Worm (Caenorhabditis elegans) whole organism, L1 larva: Measurements from ENCODE around the gene clec-68.

ENCODE experiments used
- ama-1 ChIP-seq: fragments of 150-350 bp; optimal IDR thresholded peaks from 2 replicates; lab custom pipeline; 2014
- blmp-1 ChIP-seq: fragments of 150-350 bp; optimal IDR thresholded peaks from 2 replicates; lab custom pipeline; 2014; ENCODE audit warnings: missing biosample characterization, missing genetic modification characterization
- ces-1 ChIP-seq: fragments of 150-350 bp; optimal IDR thresholded peaks from 2 replicates; lab custom pipeline; 2014; ENCODE audit warnings: missing biosample characterization, missing genetic modification reagents, missing genetic modification characterization
- efl-1 ChIP-seq, 4 experiments: fragments of 150-350 bp; optimal IDR thresholded peaks in 3 of 4; peaks in 1 of 4; 1 replicate in 1 of 4; 2 replicates in 3 of 4; lab custom pipeline; 2014; ENCODE audit warnings: missing biosample characterization in 2 of 4, missing genetic modification characterization in 2 of 4, missing genetic modification reagents in 2 of 4
- egl-13 ChIP-seq: sonication (generic microtip); optimal IDR thresholded peaks from 2 replicates; lab custom pipeline; 2016; ENCODE audit warnings: missing genotype, missing genetic modification reagents, missing genetic modification characterization, missing compliant biosample characterization
- egl-27 ChIP-seq, 2 experiments: fragments of 150-350 bp in 1 of 2; sonication (generic microtip); optimal IDR thresholded peaks; 3 replicates each; lab custom pipeline; 2017 to 2018; ENCODE audit warnings: missing biosample characterization in 2 of 2, missing genetic modification characterization in 2 of 2, missing genetic modification reagents in 2 of 2
- elt-2 ChIP-seq: sonication (generic microtip); optimal IDR thresholded peaks from 2 replicates; lab custom pipeline; 2016; ENCODE audit warnings: missing genetic modification characterization, mild to moderate bottlenecking, inconsistent platforms, missing compliant biosample characterization, missing genetic modification reagents
- ets-5 ChIP-seq: fragments of 200-800 bp; sonication (Bioruptor generic); IDR thresholded peaks from 2 replicates; pipeline ENCODE4 v1.3.6; 2022; ENCODE audit warnings: missing genetic modification characterization, missing compliant biosample characterization
- hpl-2 ChIP-seq: fragments of 150-350 bp; optimal IDR thresholded peaks from 2 replicates; lab custom pipeline; 2014; ENCODE audit warnings: missing biosample characterization, missing genetic modification reagents, missing genetic modification characterization
- isw-1 ChIP-seq: fragments of 200-800 bp; sonication (Bioruptor generic); IDR thresholded peaks from 2 replicates; pipeline ENCODE4 v1.3.6; 2022; ENCODE audit warnings: missing genetic modification characterization, missing compliant biosample characterization
- jun-1 ChIP-seq: fragments of 150-350 bp; optimal IDR thresholded peaks from 2 replicates; lab custom pipeline; 2014; ENCODE audit warnings: missing biosample characterization, missing genetic modification reagents, missing genetic modification characterization
- lin-35 ChIP-seq, 2 experiments: fragments of 150-350 bp; optimal IDR thresholded peaks; 2 replicates each; lab custom pipeline; 2014; ENCODE audit warnings: missing biosample characterization in 2 of 2, missing genetic modification characterization in 2 of 2, missing genetic modification reagents in 2 of 2
- lsy-2 ChIP-seq, 2 experiments: fragments of 150-350 bp; optimal IDR thresholded peaks; 2 replicates each; lab custom pipeline; 2014; ENCODE audit warnings: missing biosample characterization in 2 of 2, missing genetic modification characterization in 2 of 2
- nhr-12 ChIP-seq: sonication (generic microtip); optimal IDR thresholded peaks from 2 replicates; lab custom pipeline; 2017; ENCODE audit warnings: missing biosample characterization, missing genetic modification characterization
- nhr-19 ChIP-seq: fragments of 200-800 bp; sonication (Bioruptor generic); conservative IDR thresholded peaks from 2 replicates; pipeline ENCODE4 v1.3.6; 2022; ENCODE audit warnings: missing genetic modification characterization, missing compliant biosample characterization
- nhr-20 ChIP-seq: sonication (generic microtip); optimal IDR thresholded peaks from 2 replicates; lab custom pipeline; 2016; ENCODE audit warnings: mild to moderate bottlenecking, missing genetic modification characterization, missing compliant biosample characterization
- nhr-237 ChIP-seq: fragments of 150-350 bp; optimal IDR thresholded peaks from 2 replicates; lab custom pipeline; 2014; ENCODE audit warnings: missing biosample characterization, missing genetic modification characterization
- nhr-28 ChIP-seq: fragments of 150-350 bp; optimal IDR thresholded peaks from 2 replicates; lab custom pipeline; 2014; ENCODE audit warnings: missing biosample characterization, missing genetic modification characterization
- nhr-71 ChIP-seq: sonication (generic microtip); optimal IDR thresholded peaks from 2 replicates; lab custom pipeline; 2016; ENCODE audit warnings: mild to moderate bottlenecking, missing genetic modification characterization, moderate library complexity, missing compliant biosample characterization
- nhr-77 ChIP-seq: fragments of 150-350 bp; optimal IDR thresholded peaks from 2 replicates; lab custom pipeline; 2014; ENCODE audit warnings: missing biosample characterization, missing genetic modification characterization
- nhr-90 ChIP-seq: sonication (generic microtip); optimal IDR thresholded peaks from 2 replicates; lab custom pipeline; 2016; ENCODE audit warnings: mild to moderate bottlenecking, missing genetic modification characterization, missing compliant biosample characterization; ENCODE audit not compliant: poor library complexity
- pax-3 ChIP-seq: fragments of 200-800 bp; sonication (Bioruptor generic); optimal IDR thresholded peaks from 2 replicates; lab custom pipeline; 2018; ENCODE audit warnings: mild to moderate bottlenecking, missing genetic modification characterization, moderate library complexity, missing compliant biosample characterization
- pqm-1 ChIP-seq: sonication (generic microtip); optimal IDR thresholded peaks from 3 replicates; lab custom pipeline; 2017; ENCODE audit warnings: missing biosample characterization, missing genetic modification characterization
- rnt-1 ChIP-seq: sonication (generic microtip); optimal IDR thresholded peaks from 2 replicates; lab custom pipeline; 2016; ENCODE audit warnings: mild to moderate bottlenecking, missing genetic modification characterization, moderate library complexity, missing compliant biosample characterization
- sup-37 ChIP-seq: fragments of 200-800 bp; sonication (Bioruptor generic); optimal IDR thresholded peaks from 2 replicates; lab custom pipeline; 2018; ENCODE audit warnings: mild to moderate bottlenecking, missing genetic modification characterization, missing compliant biosample characterization
- tbx-2 ChIP-seq: sonication (generic microtip); optimal IDR thresholded peaks from 2 replicates; lab custom pipeline; 2016; ENCODE audit warnings: missing genetic modification characterization, missing compliant biosample characterization
- tlp-1 ChIP-seq: fragments of 150-350 bp; optimal IDR thresholded peaks from 2 replicates; lab custom pipeline; 2014; ENCODE audit warnings: missing biosample characterization, missing genetic modification characterization
- unc-130 ChIP-seq: fragments of 150-350 bp; optimal IDR thresholded peaks from 2 replicates; lab custom pipeline; 2017; ENCODE audit warnings: missing biosample characterization, missing genetic modification characterization, inconsistent platforms
- zip-4 ChIP-seq: fragments of 200-800 bp; sonication (Bioruptor generic); optimal IDR thresholded peaks from 2 replicates; lab custom pipeline; 2018; ENCODE audit warnings: mild to moderate bottlenecking, missing genetic modification characterization, moderate library complexity, missing compliant biosample characterization
- ztf-4 ChIP-seq: fragments of 150-350 bp; optimal IDR thresholded peaks from 2 replicates; lab custom pipeline; 2014; ENCODE audit warnings: missing biosample characterization, missing genetic modification characterization

clec-68 gene

DNA sequence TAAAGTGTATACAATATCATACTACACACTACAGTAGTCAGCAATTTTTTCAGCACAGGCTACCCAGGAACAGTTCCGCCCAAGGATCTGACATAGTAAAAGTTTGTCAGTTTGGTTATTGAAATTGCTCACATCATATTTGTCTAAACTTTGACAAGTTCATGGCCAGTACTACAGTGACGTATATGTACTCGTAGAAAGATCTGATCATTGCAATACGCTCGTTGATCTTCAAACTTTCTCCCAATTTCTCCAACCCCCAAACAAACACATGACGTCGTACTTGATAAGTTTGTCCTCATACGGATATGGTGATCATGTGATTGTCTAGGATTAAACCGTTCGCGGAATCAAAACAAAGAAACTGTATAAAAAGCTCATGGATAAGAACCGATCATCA is 31.4 kb upstream of the clec-68 start, which contains the start of gene dct-8:
TSS of gene dct-8 (plus strand) at position 301 of the 400 bp plus-strand sequence.
- TF ChIP-seq blmp-1 (tag; lab: Kevin White, UChicago) (peak; percentile 40), ztf-4 (tag; lab: Kevin White, UChicago) (no peak)
- TF ChIP-seq, all 84 proteins: peak for 1

DNA sequence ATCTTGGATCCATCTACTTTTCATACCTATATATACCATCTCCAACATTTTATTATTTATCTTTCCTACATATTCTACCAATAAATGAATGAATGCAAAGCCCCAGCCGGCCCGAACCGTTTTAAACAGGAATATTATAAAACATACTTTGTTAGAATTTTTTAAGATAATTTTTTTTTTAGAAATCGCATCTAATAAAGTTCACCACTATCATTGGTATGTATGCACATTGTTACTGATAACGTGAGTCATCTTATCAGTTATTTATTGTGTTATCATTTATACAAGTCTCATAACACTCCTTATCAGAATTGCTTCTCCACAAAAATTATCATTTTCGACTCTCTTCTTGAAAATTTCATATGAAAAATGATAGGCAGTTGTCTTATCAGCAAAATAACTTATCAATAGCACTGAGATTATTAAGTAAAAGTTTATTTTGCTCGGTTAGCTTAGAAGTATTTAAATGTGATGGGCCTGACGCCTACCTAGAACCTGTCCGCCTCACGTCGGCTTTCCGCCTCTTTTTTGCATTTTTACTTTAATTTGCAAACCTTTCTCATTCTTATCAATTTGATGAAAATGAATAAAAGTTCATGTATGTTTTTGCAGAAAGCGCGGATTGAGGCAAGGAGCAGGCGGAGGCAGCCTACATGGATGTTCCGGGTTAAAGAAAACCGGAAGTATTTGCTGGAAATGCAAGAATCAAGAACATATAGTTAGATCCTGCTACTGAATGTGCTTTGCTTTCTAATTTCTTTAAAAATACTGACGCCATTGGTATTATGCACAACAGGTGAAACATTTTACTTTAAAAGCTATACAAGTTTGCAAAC is 26.3 kb upstream of the clec-68 start, which contains the start of gene srz-62:
TSS of gene srz-62 (plus strand) at position 786 of the 836 bp plus-strand sequence.
- peak; percentile 100 for TF ChIP-seq elt-2 (tag; lab: Kevin White, UChicago)
- TF ChIP-seq sup-37: no peak
- TF ChIP-seq pax-3 (tag; lab: Kevin White, UChicago): peak; percentile 68
- peak; percentile 32 for TF ChIP-seq nhr-20 (tag; lab: Kevin White, UChicago)
- TF ChIP-seq pqm-1 (tag; lab: Kevin White, UChicago): peak; percentile 100
- TF ChIP-seq nhr-19 (GFP tag; lab: Robert Waterston, UW): no peak
- TF ChIP-seq egl-13: peak; percentile 43
- peak; percentile 92 for TF ChIP-seq tlp-1 (tag; lab: Kevin White, UChicago)
- TF ChIP-seq tbx-2 (tag; lab: Kevin White, UChicago): no peak
- TF ChIP-seq nhr-71 (tag; lab: Kevin White, UChicago): no peak
- no peak for TF ChIP-seq nhr-28 (tag; lab: Kevin White, UChicago)
- TF ChIP-seq efl-1 (optimal IDR thresholded peaks at IDR 0.05; lab: Kevin White, UChicago): no peak
- peak in 1 of 2 experiments; percentile 78 for TF ChIP-seq efl-1 (GFP tag; optimal IDR thresholded peaks at IDR 0.05 in 1 of 2; lab: Kevin White, UChicago)
- peak in 1 of 2 experiments; percentile 61 for TF ChIP-seq lsy-2 (tag; optimal IDR thresholded peaks at IDR 0.05; lab: Kevin White, UChicago)
- TF ChIP-seq hpl-2 (GFP tag; lab: Kevin White, UChicago): peak; percentile 5
- no peak for TF ChIP-seq isw-1
- peak; percentile 97 for TF ChIP-seq jun-1 (tag; lab: Kevin White, UChicago)
- peak in 1 of 2 experiments; percentile 56 for TF ChIP-seq lin-35 (GFP tag; optimal IDR thresholded peaks at IDR 0.05; lab: Kevin White, UChicago)
- no peak for TF ChIP-seq nhr-237
- TF ChIP-seq egl-27 (tag; optimal IDR thresholded peaks at IDR 0.05; lab: Kevin White, UChicago): peak in 1 of 2 experiments; percentile 23
- TF ChIP-seq nhr-90 (tag; lab: Kevin White, UChicago): peak; percentile 40
- TF ChIP-seq, all 84 proteins: peak for 13

ce11 chrIV:3902955-3903354 is 23.3 kb upstream of the clec-68 start, which contains the start of gene F56D6.6:
F56D6.6 (plus strand) TSS chrIV:3903255.
- TF ChIP-seq rnt-1 (tag; lab: Kevin White, UChicago): no peak
- TF ChIP-seq unc-130 (tag; lab: Kevin White, UChicago): no peak

DNA sequence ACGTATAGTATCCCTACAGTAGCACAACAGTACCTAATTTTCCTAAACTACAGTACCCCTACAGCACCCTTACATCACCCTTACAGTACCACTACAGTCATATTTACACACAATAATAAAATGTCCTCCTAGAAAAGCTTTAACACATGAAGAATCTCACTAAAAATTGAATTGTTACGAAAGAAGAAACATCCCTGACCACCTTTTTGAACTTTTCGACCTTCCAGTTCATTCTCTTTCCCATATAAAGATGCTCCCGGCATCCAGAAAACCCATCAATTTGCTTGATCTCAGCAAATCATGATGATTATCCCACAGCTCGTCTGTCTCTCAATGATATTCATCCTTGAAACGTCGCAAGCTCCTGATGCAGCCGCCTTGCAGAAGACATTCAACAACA is 21.6 kb upstream of the clec-68 start, which contains the start of gene F56D6.21:
TSS of gene F56D6.21 (plus strand) at position 301 of the 400 bp plus-strand sequence.
- TF ChIP-seq ama-1 (lab: Kevin White, UChicago): no peak
- no peak for TF ChIP-seq pqm-1 (tag; lab: Kevin White, UChicago)
- no peak for TF ChIP-seq ces-1 (GFP tag; lab: Kevin White, UChicago)
- no peak for TF ChIP-seq nhr-77
- no peak for TF ChIP-seq unc-130 (tag; lab: Kevin White, UChicago)
- no peak for TF ChIP-seq rnt-1 (tag; lab: Kevin White, UChicago)
- no peak for TF ChIP-seq zip-4 (GFP tag; lab: Kevin White, UChicago)
- TF ChIP-seq nhr-12: no peak
- no peak for TF ChIP-seq efl-1 (optimal IDR thresholded peaks at IDR 0.05; lab: Kevin White, UChicago)
- TF ChIP-seq efl-1 (GFP tag; optimal IDR thresholded peaks at IDR 0.05 in 1 of 2; lab: Kevin White, UChicago): no peak
- TF ChIP-seq sup-37: no peak
- TF ChIP-seq, all 84 proteins: peak for 0

DNA sequence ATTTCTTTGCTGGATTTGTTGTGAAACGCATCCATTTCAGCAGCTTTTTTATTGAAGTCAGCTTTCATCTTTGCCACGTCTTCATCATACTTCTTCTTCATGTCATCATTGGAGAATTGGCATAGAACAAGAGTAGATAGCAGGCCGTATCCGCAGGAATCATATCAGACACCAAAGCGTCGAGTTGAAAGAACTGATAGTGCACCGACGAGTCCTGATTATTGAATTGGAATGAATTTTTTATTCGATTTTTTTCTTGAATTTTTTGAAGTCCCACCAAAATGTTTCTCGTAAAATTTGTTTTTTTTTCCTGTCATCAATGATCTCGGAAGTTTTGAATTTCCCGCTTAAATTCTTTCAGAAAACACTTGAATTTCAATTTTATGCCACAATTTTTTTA is 19.8 kb upstream of the clec-68 start, which contains the start of gene F56D6.11:
TSS of gene F56D6.11 (minus strand) at position 101 of the 400 bp plus-strand sequence.
- TF ChIP-seq ets-5 (GFP tag; lab: Robert Waterston, UW): no peak
- TF ChIP-seq, all 84 proteins: peak for 0
